Worm (Caenorhabditis elegans) whole organism, late embryonic: Measurements from ENCODE around the gene F17E9.16.

Source experiments
- C08G9.2 ChIP-seq: sonication (generic microtip); optimal IDR thresholded peaks from 2 replicates; lab custom pipeline; 2016; ENCODE audit warnings: mild to moderate bottlenecking, missing genetic modification characterization, moderate library complexity, missing compliant biosample characterization
- F13H6.1 ChIP-seq: sonication (generic microtip); optimal IDR thresholded peaks from 2 replicates; lab custom pipeline; 2016; ENCODE audit warnings: missing genetic modification characterization, missing compliant biosample characterization
- K02D7.2 ChIP-seq: sonication (generic microtip); optimal IDR thresholded peaks from 2 replicates; lab custom pipeline; 2017; ENCODE audit warnings: mild to moderate bottlenecking, missing genetic modification characterization, missing compliant biosample characterization
- K09A11.1 ChIP-seq: sonication (generic microtip); optimal IDR thresholded peaks from 2 replicates; lab custom pipeline; 2017; ENCODE audit warnings: antibody characterized with exemption, mild to moderate bottlenecking, missing genetic modification characterization, missing compliant biosample characterization; ENCODE audit not compliant: insufficient read depth
- T23F11.4 ChIP-seq: fragments of 200-800 bp; sonication (Bioruptor generic); optimal IDR thresholded peaks from 2 replicates; lab custom pipeline; 2018; ENCODE audit warnings: mild to moderate bottlenecking, missing genetic modification characterization, missing compliant biosample characterization
- ahr-1 ChIP-seq: sonication (generic microtip); optimal IDR thresholded peaks from 2 replicates; lab custom pipeline; 2016; ENCODE audit warnings: missing genetic modification characterization, missing compliant biosample characterization
- ama-1 ChIP-seq: fragments of 150-350 bp; optimal IDR thresholded peaks from 2 replicates; lab custom pipeline; 2014
- ceh-18 ChIP-seq: sonication (generic microtip); optimal IDR thresholded peaks from 2 replicates; lab custom pipeline; 2016; ENCODE audit warnings: missing genetic modification characterization, missing compliant biosample characterization
- ceh-19 ChIP-seq: fragments of 200-800 bp; sonication (Bioruptor generic); optimal IDR thresholded peaks from 2 replicates; lab custom pipeline; 2018; ENCODE audit warnings: mild to moderate bottlenecking, missing genetic modification characterization, missing compliant biosample characterization
- ceh-24 ChIP-seq: sonication (generic microtip); optimal IDR thresholded peaks from 2 replicates; lab custom pipeline; 2016; ENCODE audit warnings: mild to moderate bottlenecking, missing genetic modification characterization, missing compliant biosample characterization
- ceh-30 ChIP-seq: fragments of 150-350 bp; optimal IDR thresholded peaks from 2 replicates; lab custom pipeline; 2014; ENCODE audit warnings: missing biosample characterization, missing genetic modification characterization
- ceh-31 ChIP-seq: sonication (generic microtip); optimal IDR thresholded peaks from 2 replicates; lab custom pipeline; 2016; ENCODE audit warnings: missing genetic modification characterization, missing compliant biosample characterization
- ceh-34 ChIP-seq: sonication (generic microtip); optimal IDR thresholded peaks from 2 replicates; lab custom pipeline; 2016; ENCODE audit warnings: mild to moderate bottlenecking, missing genetic modification characterization, missing compliant biosample characterization
- ceh-45 ChIP-seq: fragments of 200-800 bp; sonication (Bioruptor generic); IDR thresholded peaks from 2 replicates; pipeline ENCODE4 v1.3.6; 2022; ENCODE audit warnings: missing genetic modification reagents, missing genetic modification characterization, missing compliant biosample characterization
- ceh-48 ChIP-seq: sonication (generic microtip); optimal IDR thresholded peaks from 2 replicates; lab custom pipeline; 2016; ENCODE audit warnings: missing genetic modification characterization, inconsistent platforms, missing compliant biosample characterization
- ceh-9 ChIP-seq: sonication (generic microtip); optimal IDR thresholded peaks from 2 replicates; lab custom pipeline; 2016; ENCODE audit warnings: mild to moderate bottlenecking, missing genetic modification characterization, inconsistent platforms, missing compliant biosample characterization
- che-1 ChIP-seq: sonication (generic microtip); optimal IDR thresholded peaks from 2 replicates; lab custom pipeline; 2016; ENCODE audit warnings: mild to moderate bottlenecking, missing genetic modification characterization, missing compliant biosample characterization
- dmd-4 ChIP-seq: sonication (generic microtip); optimal IDR thresholded peaks from 2 replicates; lab custom pipeline; 2016; ENCODE audit warnings: borderline replicate concordance, missing genetic modification characterization, missing compliant biosample characterization
- dve-1 ChIP-seq: sonication (generic microtip); optimal IDR thresholded peaks from 2 replicates; lab custom pipeline; 2017; ENCODE audit warnings: antibody characterized with exemption, mild to moderate bottlenecking, missing genetic modification characterization, missing compliant biosample characterization
- elt-2 ChIP-seq: sonication (generic microtip); optimal IDR thresholded peaks from 2 replicates; lab custom pipeline; 2016; ENCODE audit warnings: missing genetic modification reagents, missing genetic modification characterization, missing compliant biosample characterization
- ets-4 ChIP-seq: sonication (generic microtip); optimal IDR thresholded peaks from 2 replicates; lab custom pipeline; 2016; ENCODE audit warnings: missing genetic modification characterization, missing compliant biosample characterization
- eyg-1 ChIP-seq: sonication (generic microtip); optimal IDR thresholded peaks from 2 replicates; lab custom pipeline; 2016; ENCODE audit warnings: missing genotype, missing genetic modification characterization, missing compliant biosample characterization
- fax-1 ChIP-seq: sonication (generic microtip); optimal IDR thresholded peaks from 2 replicates; lab custom pipeline; 2016; ENCODE audit warnings: missing genotype, missing genetic modification characterization, missing compliant biosample characterization
- fkh-6 ChIP-seq: sonication (generic microtip); optimal IDR thresholded peaks from 2 replicates; lab custom pipeline; 2016; ENCODE audit warnings: missing genetic modification characterization, missing compliant biosample characterization
- gmeb-2 ChIP-seq: sonication (generic microtip); optimal IDR thresholded peaks from 2 replicates; lab custom pipeline; 2016; ENCODE audit warnings: missing genetic modification characterization, inconsistent platforms, missing compliant biosample characterization
- hlh-13 ChIP-seq: fragments of 200-800 bp; sonication (Bioruptor generic); optimal IDR thresholded peaks from 2 replicates; lab custom pipeline; 2018; ENCODE audit warnings: mild to moderate bottlenecking, missing genetic modification characterization, missing compliant biosample characterization
- hlh-15 ChIP-seq: sonication (generic microtip); optimal IDR thresholded peaks from 2 replicates; lab custom pipeline; 2016; ENCODE audit warnings: missing genetic modification characterization, missing compliant biosample characterization
- hlh-30 ChIP-seq: sonication (generic microtip); optimal IDR thresholded peaks from 2 replicates; lab custom pipeline; 2017; ENCODE audit warnings: antibody characterized with exemption, missing genetic modification characterization, missing compliant biosample characterization; ENCODE audit not compliant: insufficient read depth
- hlh-6 ChIP-seq: sonication (generic microtip); optimal IDR thresholded peaks from 2 replicates; lab custom pipeline; 2016; ENCODE audit warnings: missing genotype, missing genetic modification characterization, missing compliant biosample characterization
- lim-6 ChIP-seq: sonication (generic microtip); optimal IDR thresholded peaks from 2 replicates; lab custom pipeline; 2016; ENCODE audit warnings: missing genetic modification characterization, missing compliant biosample characterization
- madf-2 ChIP-seq: sonication (generic microtip); optimal IDR thresholded peaks from 2 replicates; lab custom pipeline; 2017; ENCODE audit warnings: missing genetic modification characterization, missing compliant biosample characterization
- mec-3 ChIP-seq: sonication (generic microtip); optimal IDR thresholded peaks from 2 replicates; lab custom pipeline; 2016; ENCODE audit warnings: borderline replicate concordance, missing genetic modification characterization, missing compliant biosample characterization
- nfya-1 ChIP-seq: sonication (generic microtip); optimal IDR thresholded peaks from 2 replicates; lab custom pipeline; 2017; ENCODE audit warnings: missing genetic modification characterization, mild to moderate bottlenecking, missing compliant biosample characterization, antibody characterized with exemption, moderate library complexity
- pag-3 ChIP-seq: sonication (generic microtip); optimal IDR thresholded peaks from 2 replicates; lab custom pipeline; 2016; ENCODE audit warnings: missing compliant biosample characterization, missing genetic modification characterization, borderline replicate concordance
- pat-9 ChIP-seq: fragments of 200-800 bp; sonication (Bioruptor generic); optimal IDR thresholded peaks from 2 replicates; lab custom pipeline; 2018; ENCODE audit warnings: mild to moderate bottlenecking, missing genetic modification characterization, moderate library complexity, missing compliant biosample characterization
- pax-1 ChIP-seq: fragments of 150-350 bp; optimal IDR thresholded peaks from 2 replicates; lab custom pipeline; 2014; ENCODE audit warnings: missing biosample characterization, missing genetic modification characterization
- pha-2 ChIP-seq: sonication (generic microtip); optimal IDR thresholded peaks from 2 replicates; lab custom pipeline; 2017; ENCODE audit warnings: mild to moderate bottlenecking, missing genetic modification characterization, missing compliant biosample characterization
- pha-4 ChIP-seq: fragments of 150-350 bp; optimal IDR thresholded peaks from 2 replicates; lab custom pipeline; 2018; ENCODE audit warnings: missing biosample characterization, missing genetic modification reagents, missing genetic modification characterization
- pqm-1 ChIP-seq: sonication (generic microtip); optimal IDR thresholded peaks from 2 replicates; lab custom pipeline; 2016; ENCODE audit warnings: missing genetic modification characterization, missing compliant biosample characterization
- pros-1 ChIP-seq: fragments of 150-350 bp; optimal IDR thresholded peaks from 2 replicates; lab custom pipeline; 2014; ENCODE audit warnings: missing biosample characterization, missing genetic modification reagents, missing genetic modification characterization
- ref-2 ChIP-seq: sonication (generic microtip); optimal IDR thresholded peaks from 2 replicates; lab custom pipeline; 2016; ENCODE audit warnings: missing genetic modification characterization, missing compliant biosample characterization
- sdc-2 ChIP-seq: sonication (generic microtip); optimal IDR thresholded peaks from 2 replicates; lab custom pipeline; 2016; ENCODE audit warnings: missing genotype, missing genetic modification characterization, missing compliant biosample characterization
- sox-2 ChIP-seq: fragments of 200-800 bp; sonication (Bioruptor generic); IDR thresholded peaks from 2 replicates; pipeline ENCODE4 v1.3.6; 2022; ENCODE audit warnings: missing genetic modification reagents, missing genetic modification characterization, missing compliant biosample characterization
- sox-4 ChIP-seq: sonication (generic microtip); optimal IDR thresholded peaks from 2 replicates; lab custom pipeline; 2017; ENCODE audit warnings: mild to moderate bottlenecking, missing genetic modification characterization, inconsistent platforms, missing compliant biosample characterization
- syd-9 ChIP-seq: sonication (generic microtip); optimal IDR thresholded peaks from 2 replicates; lab custom pipeline; 2016; ENCODE audit warnings: mild to moderate bottlenecking, missing genetic modification characterization, moderate library complexity, missing compliant biosample characterization
- tbx-2 ChIP-seq: sonication (generic microtip); optimal IDR thresholded peaks from 2 replicates; lab custom pipeline; 2016; ENCODE audit warnings: missing genetic modification characterization, missing compliant biosample characterization
- tbx-7 ChIP-seq: sonication (generic microtip); optimal IDR thresholded peaks from 2 replicates; lab custom pipeline; 2016; ENCODE audit warnings: missing genotype, missing genetic modification characterization, missing compliant biosample characterization
- ttx-3 ChIP-seq: sonication (generic microtip); optimal IDR thresholded peaks from 2 replicates; lab custom pipeline; 2016; ENCODE audit warnings: missing genetic modification reagents, missing genetic modification characterization, missing compliant biosample characterization
- unc-3 ChIP-seq, 2 experiments: fragments of 200-800 bp in 1 of 2; sonication (Bioruptor generic) in 1 of 2; sonication (generic microtip) in 1 of 2; conservative IDR thresholded peaks in 1 of 2; optimal IDR thresholded peaks in 1 of 2; 2 replicates each; pipeline versions ENCODE4 v1.3.6 to Lab custom; 2016 to 2022; ENCODE audit warnings: missing compliant biosample characterization in 2 of 2, missing genetic modification characterization in 2 of 2, missing genetic modification reagents in 1 of 2
- unc-55 ChIP-seq: sonication (generic microtip); optimal IDR thresholded peaks from 2 replicates; lab custom pipeline; 2017; ENCODE audit warnings: missing biosample characterization, missing genetic modification reagents, missing genetic modification characterization
- ztf-16 ChIP-seq: sonication (generic microtip); optimal IDR thresholded peaks from 2 replicates; lab custom pipeline; 2017; ENCODE audit warnings: missing genetic modification characterization, missing compliant biosample characterization

The F17E9.16 gene

DNA sequence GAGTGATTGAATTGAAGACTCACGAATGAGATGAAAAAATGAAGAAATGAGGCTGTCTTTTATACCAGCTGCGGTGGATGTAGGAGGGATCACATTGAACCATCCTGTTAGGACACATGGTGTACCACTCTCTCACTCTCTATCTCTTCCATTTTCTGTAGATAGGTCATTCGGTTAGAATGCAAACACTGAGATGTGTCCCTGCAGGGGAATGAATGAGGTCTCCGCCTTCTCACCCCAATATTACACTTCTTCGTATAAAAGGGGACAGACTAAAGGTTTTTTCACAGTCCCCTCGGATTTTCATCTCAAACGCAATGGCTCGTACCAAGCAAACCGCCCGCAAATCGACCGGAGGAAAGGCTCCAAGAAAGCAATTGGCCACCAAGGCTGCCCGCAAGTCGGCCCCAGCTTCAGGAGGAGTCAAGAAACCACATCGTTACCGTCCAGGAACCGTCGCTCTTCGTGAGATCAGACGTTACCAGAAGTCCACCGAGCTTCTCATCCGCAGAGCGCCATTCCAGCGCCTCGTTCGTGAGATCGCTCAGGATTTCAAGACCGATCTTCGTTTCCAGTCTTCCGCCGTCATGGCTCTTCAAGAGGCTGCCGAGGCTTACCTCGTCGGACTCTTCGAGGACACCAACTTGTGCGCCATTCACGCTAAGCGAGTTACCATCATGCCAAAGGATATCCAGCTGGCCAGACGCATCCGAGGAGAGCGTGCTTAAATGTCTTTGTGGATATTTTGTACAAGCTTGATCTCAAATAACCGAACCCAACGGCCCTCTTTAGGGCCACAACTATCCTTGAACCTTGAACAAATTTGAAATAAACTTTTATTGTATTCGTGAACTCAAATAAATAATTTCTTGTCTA, 17.9 kb upstream of the F17E9.16 start, which contains the start of gene his-32:
his-32 (plus strand) TSS at position 318 of the 876 bp plus-strand sequence.
- TF ChIP-seq K09A11.1 (tag; lab: Kevin White, UChicago), result no peak
- TF ChIP-seq ceh-31 (tag; lab: Kevin White, UChicago), result peak; percentile 86
- TF ChIP-seq pha-4 (tag; lab: Kevin White, UChicago), result no peak
- no peak for TF ChIP-seq ceh-30 (tag; lab: Kevin White, UChicago)
- TF ChIP-seq ttx-3 (tag; lab: Kevin White, UChicago), result no peak
- peak; percentile 26 for TF ChIP-seq fkh-6 (tag; lab: Kevin White, UChicago)
- TF ChIP-seq tbx-7, result peak; percentile 79
- TF ChIP-seq ahr-1 (tag; lab: Kevin White, UChicago), result no peak
- TF ChIP-seq elt-2 (tag; lab: Kevin White, UChicago), result peak; percentile 43
- peak; percentile 41 for TF ChIP-seq pat-9 (tag; lab: Kevin White, UChicago)
- TF ChIP-seq nfya-1, result peak; percentile 75
- TF ChIP-seq syd-9 (tag; lab: Kevin White, UChicago), result no peak
- TF ChIP-seq hlh-15 (tag; lab: Kevin White, UChicago), result no peak
- TF ChIP-seq ceh-45 (GFP tag; lab: Robert Waterston, UW), result no peak
- peak; percentile 90 for TF ChIP-seq ref-2 (tag; lab: Kevin White, UChicago)
- peak; percentile 56 for TF ChIP-seq sdc-2
- peak; percentile 19 for TF ChIP-seq unc-55 (GFP tag; lab: Kevin White, UChicago)
- no peak for TF ChIP-seq T23F11.4 (GFP tag; lab: Kevin White, UChicago)
- TF ChIP-seq fax-1 (tag; lab: Kevin White, UChicago), result no peak
- TF ChIP-seq unc-3 (GFP tag; conservative IDR thresholded peaks at IDR 0.05; lab: Robert Waterston, UW), result no peak
- no peak for TF ChIP-seq unc-3 (tag; optimal IDR thresholded peaks at IDR 0.05; lab: Kevin White, UChicago)
- no peak for TF ChIP-seq hlh-13
- no peak for TF ChIP-seq madf-2 (tag; lab: Kevin White, UChicago)
- TF ChIP-seq gmeb-2 (tag; lab: Kevin White, UChicago), result peak; percentile 3
- TF ChIP-seq ceh-48 (tag; lab: Kevin White, UChicago), result no peak
- no peak for TF ChIP-seq pqm-1 (tag; lab: Kevin White, UChicago)
- no peak for TF ChIP-seq sox-4 (tag; lab: Kevin White, UChicago)
- peak; percentile 89 for TF ChIP-seq ama-1
- TF ChIP-seq tbx-2, result peak; percentile 81
- TF ChIP-seq hlh-30 (tag; lab: Kevin White, UChicago), result peak; percentile 83
- no peak for TF ChIP-seq ceh-24 (tag; lab: Kevin White, UChicago)
- no peak for TF ChIP-seq che-1
- no peak for TF ChIP-seq mec-3 (tag; lab: Kevin White, UChicago)
- TF ChIP-seq K02D7.2 (tag; lab: Kevin White, UChicago), result no peak
- no peak for TF ChIP-seq ceh-18
- TF ChIP-seq lim-6 (tag; lab: Kevin White, UChicago), result no peak
- no peak for TF ChIP-seq ets-4 (tag; lab: Kevin White, UChicago)
- TF ChIP-seq pag-3 (tag; lab: Kevin White, UChicago), result no peak
- peak; percentile 35 for TF ChIP-seq pha-2 (tag; lab: Kevin White, UChicago)
- TF ChIP-seq ceh-34 (tag; lab: Kevin White, UChicago), result peak; percentile 85
- TF ChIP-seq ceh-19, result no peak
- TF ChIP-seq F13H6.1, result no peak
- TF ChIP-seq ceh-9 (tag; lab: Kevin White, UChicago), result no peak
- peak; percentile 5 for TF ChIP-seq pros-1
- TF ChIP-seq dmd-4 (tag; lab: Kevin White, UChicago), result no peak
- TF ChIP-seq sox-2 (GFP tag; lab: Robert Waterston, UW), result peak; percentile 83
- TF ChIP-seq pax-1 (tag; lab: Kevin White, UChicago), result peak; percentile 85
- no peak for TF ChIP-seq hlh-6 (tag; lab: Kevin White, UChicago)
- peak; percentile 66 for TF ChIP-seq ztf-16 (tag; lab: Kevin White, UChicago)
- TF ChIP-seq C08G9.2, result peak; percentile 24
- TF ChIP-seq dve-1 (tag; lab: Kevin White, UChicago), result peak; percentile 34
- no peak for TF ChIP-seq eyg-1 (tag; lab: Kevin White, UChicago)
